Fruit fly (Drosophila melanogaster) ovary, adult (tissue): ENCODE measurements around the gene Lcp65Ac.
A peak's percentile ranks its signal among the peaks of the same experiment; 100 is the strongest.
"Not testable (repeated sequence)": the region's sequence is repeated elsewhere in the genome, so short reads cannot be mapped to it uniquely, and the experiment has no call there.

Experiments
- CG17801 ChIP-seq: fragments of 200-800 bp; optimal IDR thresholded peaks from 2 replicates; lab custom pipeline; 2019; ENCODE audit warnings: missing biosample characterization, mild to moderate bottlenecking, missing genetic modification characterization, moderate library complexity; ENCODE audit not compliant: partially characterized antibody

Lcp65Ac gene

DNA sequence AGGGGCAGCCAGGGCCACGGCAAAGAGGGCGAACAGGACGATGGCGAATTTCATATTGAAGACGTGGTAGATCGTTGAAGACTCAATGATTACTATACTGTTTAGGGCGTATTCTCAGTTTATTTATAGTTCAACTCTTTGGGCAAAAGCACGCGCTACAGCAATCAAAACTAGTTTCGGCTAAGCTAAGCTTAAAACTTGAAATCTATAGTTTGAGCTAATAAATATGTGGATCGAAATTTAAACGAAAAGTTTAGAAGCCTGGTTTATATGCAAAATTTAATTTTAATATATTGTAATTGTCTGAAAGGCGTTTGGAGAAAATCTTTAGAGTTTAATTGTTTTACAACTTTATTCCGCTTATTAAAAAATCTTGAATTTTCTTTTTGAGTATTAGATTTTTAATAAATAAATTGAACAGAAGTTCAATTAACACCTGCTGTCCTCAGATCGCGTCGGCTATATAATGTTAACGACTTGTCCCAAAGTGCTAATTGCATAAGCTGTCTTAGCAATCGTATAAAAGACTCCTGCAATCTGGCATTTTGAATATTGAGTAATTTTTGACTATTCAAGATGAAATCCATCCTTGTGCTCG is 6.2 kb downstream of the Lcp65Ac start, which contains the start of the genes Cpr65Ax2 and Lcp65Aa:
Gene Cpr65Ax2 (minus strand): TSS at position 101 of the 598 bp plus-strand sequence.
Gene Lcp65Aa (plus strand): TSS at position 548 of the 598 bp plus-strand sequence.
- TF ChIP-seq CG17801 (GFP tag; lab: Kevin White, UChicago) = not testable (repeated sequence)

DNA sequence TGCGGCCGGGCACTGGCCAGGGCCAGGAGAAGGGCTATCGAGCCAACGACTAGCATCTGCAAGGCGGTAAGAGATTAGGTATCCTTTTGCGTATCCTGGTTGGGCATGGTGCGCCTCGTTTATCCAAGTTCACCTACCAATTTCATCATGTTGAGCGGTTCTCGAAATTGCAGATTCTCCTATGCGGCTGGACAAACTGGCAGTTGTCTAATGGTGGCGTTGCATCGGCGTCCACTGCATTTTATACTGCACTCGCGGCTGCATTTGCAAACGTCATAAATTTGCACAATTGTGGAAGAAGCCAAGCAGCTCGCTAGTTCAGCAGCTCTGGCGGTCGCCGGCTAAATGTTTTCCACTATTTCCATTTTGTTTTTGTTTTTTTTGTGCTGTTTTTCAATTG is 7.9 kb downstream of the Lcp65Ac start, which contains the start of gene Acp65Aa:
Gene Acp65Aa (minus strand): TSS at position 215 of the 400 bp plus-strand sequence.
- TF ChIP-seq CG17801 (GFP tag; lab: Kevin White, UChicago) = no peak

- no peak for TF ChIP-seq CG17801 (GFP tag; lab: Kevin White, UChicago)
These were observed 10.4 kb downstream of the Lcp65Ac start for dm6 chr3L:6154951-6155394.

- TF ChIP-seq CG17801 (GFP tag; lab: Kevin White, UChicago) = no peak
These were observed 12.9 kb downstream of the Lcp65Ac start, which contains the start of gene CG13297 for dm6 chr3L:6157327-6158032. TSS of gene CG13297 (minus strand) at chr3L:6157377.

- no peak for TF ChIP-seq CG17801 (GFP tag; lab: Kevin White, UChicago)
These were observed 13.9 kb downstream of the Lcp65Ac start, which contains the start of gene Cpr65Ay for dm6 chr3L:6158530-6158929. TSS of gene Cpr65Ay (minus strand) at chr3L:6158630.

- TF ChIP-seq CG17801 (GFP tag; lab: Kevin White, UChicago) = no peak
These were observed 15.2 kb downstream of the Lcp65Ac start for dm6 chr3L:6159863-6160262.

DNA sequence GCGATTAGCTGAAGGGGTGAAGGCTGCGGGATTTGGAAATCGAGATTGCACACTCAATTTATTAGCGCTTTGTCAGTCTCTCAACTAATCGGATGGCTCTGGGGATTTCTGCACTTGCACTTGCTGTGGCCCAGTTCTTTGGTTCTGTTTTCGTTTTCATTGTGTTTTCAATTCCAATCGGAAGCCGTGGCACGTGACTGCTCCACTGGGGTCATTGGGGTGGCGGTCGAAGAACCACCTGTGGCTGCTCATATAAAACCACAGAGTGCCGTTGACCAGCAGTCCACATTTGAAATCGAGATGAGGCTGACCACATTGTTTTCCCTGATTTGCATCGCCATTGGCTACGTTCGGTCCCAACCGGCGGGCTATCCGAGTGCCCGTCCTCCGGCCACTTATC is 15.9 kb downstream of the Lcp65Ac start, which contains the start of gene Cpr65Az:
Gene Cpr65Az (plus strand): TSS at position 301 of the 400 bp plus-strand sequence.
- no peak for TF ChIP-seq CG17801 (GFP tag; lab: Kevin White, UChicago)

DNA sequence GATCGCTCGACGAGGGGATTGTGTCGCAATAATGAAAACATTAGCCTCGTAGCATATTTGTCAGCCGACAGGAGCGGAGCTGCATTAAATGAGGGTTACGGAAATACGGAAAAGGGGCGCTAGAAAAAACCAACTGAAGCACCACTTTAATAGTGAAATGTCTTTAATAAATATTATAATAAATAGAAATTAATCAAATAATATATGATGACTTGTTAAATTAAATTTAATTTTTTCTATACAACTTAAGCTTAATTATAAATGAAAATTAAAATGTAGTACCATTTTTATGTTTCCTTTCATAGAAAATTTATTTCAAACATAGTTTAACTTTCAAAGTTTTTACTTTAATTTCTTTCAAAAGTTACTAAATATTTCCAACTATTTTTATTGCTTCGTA is 17.4 kb downstream of the Lcp65Ac start:
- TF ChIP-seq CG17801 (GFP tag; lab: Kevin White, UChicago) = no peak

- TF ChIP-seq CG17801 (GFP tag; lab: Kevin White, UChicago) = no peak
These were observed 18.0 kb downstream of the Lcp65Ac start, which contains the start of gene Prdm13 for dm6 chr3L:6162483-6163128. TSS of gene Prdm13 (plus strand) at chr3L:6163127.

dm6 chr3L:6173826-6174255 is 29.2 kb downstream of the Lcp65Ac start, which contains the start of the genes fmt and CG7376:
TSS of gene fmt (minus strand) at chr3L:6173880.
TSS of gene CG7376 (plus strand) at chr3L:6174248.
- TF ChIP-seq CG17801 (GFP tag; lab: Kevin White, UChicago) = peak; percentile 36

DNA sequence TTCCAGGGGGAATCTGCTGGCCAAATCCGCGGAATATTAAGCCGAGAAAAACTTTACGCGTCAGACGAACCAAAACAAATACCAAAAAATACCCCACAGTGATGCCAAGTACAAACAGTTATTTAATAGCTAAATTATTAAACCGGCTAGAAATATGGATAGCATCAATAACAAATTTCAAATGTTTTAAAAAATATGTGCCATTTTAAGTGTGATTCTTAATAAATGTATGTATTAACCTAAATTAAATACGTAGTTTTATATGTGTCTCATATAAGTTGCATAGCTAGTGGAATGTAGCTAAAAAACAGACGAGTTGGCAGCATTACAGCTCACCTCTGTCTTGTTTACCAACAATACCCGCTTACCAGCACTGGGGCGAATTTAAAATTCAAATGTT is 37.2 kb downstream of the Lcp65Ac start, which contains the start of gene CG10274:
Gene CG10274 (minus strand): TSS at position 54 of the 400 bp plus-strand sequence.
- TF ChIP-seq CG17801 (GFP tag; lab: Kevin White, UChicago) = peak; percentile 61

DNA sequence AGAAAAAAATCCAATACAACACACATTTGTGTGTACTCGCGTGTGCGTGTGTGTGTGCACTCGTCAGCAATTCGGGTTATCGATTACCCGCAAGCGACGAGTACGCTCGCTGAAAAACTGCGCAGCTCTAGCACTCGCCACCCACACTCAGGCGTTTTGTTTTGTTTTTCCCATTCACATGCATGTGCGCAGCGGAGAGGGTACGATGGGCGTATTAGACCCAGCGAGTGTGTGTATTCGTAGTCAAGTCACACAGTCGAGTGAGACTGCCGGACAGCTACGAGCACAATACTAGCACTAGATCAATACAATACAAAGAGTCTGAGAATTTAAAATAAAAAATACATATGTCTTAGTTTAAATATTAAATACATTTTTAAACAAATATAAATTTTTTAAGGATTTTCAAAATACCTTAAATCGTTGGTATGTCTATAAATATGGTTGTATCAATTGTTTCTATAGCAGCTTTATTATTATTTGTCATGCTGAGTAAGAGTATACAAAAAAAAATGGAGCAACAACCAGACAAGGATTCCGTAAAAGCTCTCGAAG is 40.3 kb downstream of the Lcp65Ac start, which contains the start of the genes D19B and CG43293:
Gene D19B (minus strand): TSS at position 37 of the 555 bp plus-strand sequence.
Gene CG43293 (plus strand): TSS at position 306 of the 555 bp plus-strand sequence.
- peak; percentile 69 for TF ChIP-seq CG17801 (GFP tag; lab: Kevin White, UChicago)

dm6 chr3L:6188995-6189927 is 44.6 kb downstream of the Lcp65Ac start, which contains the start of the genes D19A and CG7386:
TSS of gene D19A (minus strand) at chr3L:6189123.
TSS of gene CG7386 (plus strand) at chr3L:6189745.
- TF ChIP-seq CG17801 (GFP tag; lab: Kevin White, UChicago) = peak; percentile 63
